Fruit fly (Drosophila melanogaster) whole organism, embryonic: Measurements from ENCODE around the gene Vps2.

Experiments
- Abd-B ChIP-seq: fragments of 200-800 bp; sonication (Bioruptor generic); optimal IDR thresholded peaks from 2 replicates; lab custom pipeline; 2018; ENCODE audit warnings: missing biosample characterization, mild to moderate bottlenecking, missing genetic modification characterization, moderate library complexity
- Adf1 ChIP-seq: fragments of 200-800 bp; sonication (Bioruptor generic); IDR thresholded peaks from 2 replicates; pipeline ENCODE4 v1.3.6; 2022; ENCODE audit warnings: missing biosample characterization, missing genetic modification characterization
- CG10431 ChIP-seq: fragments of 200-800 bp; sonication (Bioruptor generic); optimal IDR thresholded peaks from 3 replicates; lab custom pipeline; 2018; ENCODE audit warnings: missing biosample characterization, mild to moderate bottlenecking, missing genetic modification characterization
- CG10959 ChIP-seq: fragments of 200-800 bp; sonication (Bioruptor generic); IDR thresholded peaks from 2 replicates; pipeline ENCODE4 v1.3.6; 2022; ENCODE audit warnings: missing biosample characterization, missing genetic modification characterization
- CG10979 ChIP-seq: fragments of 200-800 bp; sonication (Bioruptor generic); optimal IDR thresholded peaks from 2 replicates; lab custom pipeline; 2018; ENCODE audit warnings: missing biosample characterization, mild to moderate bottlenecking, missing genetic modification characterization, moderate library complexity
- CG12236 ChIP-seq: fragments of 200-800 bp; sonication (Bioruptor generic); optimal IDR thresholded peaks from 2 replicates; lab custom pipeline; 2016; ENCODE audit warnings: missing biosample characterization, missing genetic modification characterization
- CG14667 ChIP-seq: fragments of 200-800 bp; sonication (Bioruptor generic); IDR thresholded peaks from 2 replicates; pipeline ENCODE4 v1.3.6; 2022; ENCODE audit warnings: missing biosample characterization, missing genetic modification characterization
- CG1647 ChIP-seq: fragments of 200-800 bp; sonication (Bioruptor generic); optimal IDR thresholded peaks from 3 replicates; lab custom pipeline; 2016; ENCODE audit warnings: missing biosample characterization, missing genetic modification characterization
- CG17361 ChIP-seq: fragments of 200-800 bp; sonication (Bioruptor generic); IDR thresholded peaks from 3 replicates; pipeline ENCODE4 v1.3.6; 2022; ENCODE audit warnings: missing biosample characterization, missing genetic modification characterization
- CG17612 ChIP-seq: fragments of 200-800 bp; sonication (Bioruptor generic); IDR thresholded peaks from 2 replicates; pipeline ENCODE4 v1.3.6; 2022; ENCODE audit warnings: missing biosample characterization, missing genetic modification characterization
- CG2129 ChIP-seq: fragments of 200-800 bp; sonication (Bioruptor generic); IDR thresholded peaks from 2 replicates; pipeline ENCODE4 v1.3.6; 2022; ENCODE audit warnings: missing biosample characterization, missing genetic modification characterization; ENCODE audit not compliant: partially characterized antibody
- CG3407 ChIP-seq: fragments of 200-800 bp; sonication (Bioruptor generic); optimal IDR thresholded peaks from 2 replicates; lab custom pipeline; 2018; ENCODE audit warnings: missing biosample characterization, mild to moderate bottlenecking, missing genetic modification characterization
- CG34376 ChIP-seq: fragments of 200-800 bp; sonication (Bioruptor generic); optimal IDR thresholded peaks from 2 replicates; lab custom pipeline; 2018; ENCODE audit warnings: missing biosample characterization, mild to moderate bottlenecking, missing genetic modification characterization
- CG3726 ChIP-seq: fragments of 200-800 bp; sonication (Bioruptor generic); IDR thresholded peaks from 3 replicates; pipeline ENCODE4, ENCODE4 v1.3.6; 2022; ENCODE audit warnings: missing biosample characterization, missing genetic modification characterization
- CG43689 ChIP-seq: fragments of 200-800 bp; sonication (Bioruptor generic); IDR thresholded peaks from 2 replicates; pipeline ENCODE4 v1.3.6; 2022; ENCODE audit warnings: missing biosample characterization, missing genetic modification characterization
- CG6272 ChIP-seq: fragments of 200-800 bp; sonication (Bioruptor generic); IDR thresholded peaks from 2 replicates; pipeline ENCODE4 v1.3.6; 2022; ENCODE audit warnings: missing biosample characterization, missing genetic modification characterization
- CG6689 ChIP-seq: fragments of 200-800 bp; sonication (Bioruptor generic); IDR thresholded peaks from 2 replicates; pipeline ENCODE4 v1.3.6; 2022; ENCODE audit warnings: missing biosample characterization, missing genetic modification characterization
- CG7556 ChIP-seq: fragments of 200-800 bp; sonication (Bioruptor generic); optimal IDR thresholded peaks from 2 replicates; lab custom pipeline; 2017; ENCODE audit warnings: missing biosample characterization, mild to moderate bottlenecking, missing genetic modification characterization
- CG7928 ChIP-seq: fragments of 200-800 bp; sonication (Bioruptor generic); optimal IDR thresholded peaks from 2 replicates; lab custom pipeline; 2017; ENCODE audit warnings: missing biosample characterization, mild to moderate bottlenecking, missing genetic modification characterization
- Dbx ChIP-seq: fragments of 200-800 bp; sonication (Bioruptor generic); IDR thresholded peaks from 3 replicates; pipeline ENCODE4 v1.3.6; 2022; ENCODE audit warnings: missing biosample characterization, missing genetic modification characterization
- Ets65A ChIP-seq: fragments of 200-800 bp; sonication (Bioruptor generic); peaks from one replicate; lab custom pipeline; 2016; ENCODE audit warnings: missing biosample characterization, missing genetic modification characterization
- Fer2 ChIP-seq: fragments of 200-800 bp; sonication (Bioruptor generic); optimal IDR thresholded peaks from 2 replicates; lab custom pipeline; 2018; ENCODE audit warnings: missing biosample characterization, mild to moderate bottlenecking, missing genetic modification characterization, moderate library complexity
- HLH54F ChIP-seq: fragments of 200-800 bp; sonication (Bioruptor generic); optimal IDR thresholded peaks from 3 replicates; lab custom pipeline; 2016; ENCODE audit warnings: missing biosample characterization, missing genetic modification characterization
- Hsf ChIP-seq: fragments of 200-800 bp; sonication (Bioruptor generic); optimal IDR thresholded peaks from 3 replicates; lab custom pipeline; 2016; ENCODE audit warnings: missing biosample characterization, missing genetic modification characterization
- Lpt ChIP-seq: fragments of >200 bp; optimal IDR thresholded peaks from 2 replicates; lab custom pipeline; 2018; ENCODE audit warnings: missing biosample characterization, missing genetic modification characterization
- Nf-YC ChIP-seq: fragments of 200-800 bp; optimal IDR thresholded peaks from 3 replicates; lab custom pipeline; 2019; ENCODE audit warnings: missing biosample characterization, mild to moderate bottlenecking, missing genetic modification characterization, moderate library complexity
- Oaz ChIP-seq: fragments of 200-800 bp; sonication (Bioruptor generic); IDR thresholded peaks from 2 replicates; pipeline ENCODE4 v1.3.6; 2022; ENCODE audit warnings: missing biosample characterization, missing genetic modification characterization
- Oli ChIP-seq: fragments of 200-800 bp; sonication (Bioruptor generic); optimal IDR thresholded peaks from 2 replicates; lab custom pipeline; 2018; ENCODE audit warnings: missing biosample characterization, mild to moderate bottlenecking, missing genetic modification characterization, moderate library complexity
- Opbp ChIP-seq: fragments of 200-800 bp; sonication (Bioruptor generic); IDR thresholded peaks from 3 replicates; pipeline ENCODE4 v1.3.6; 2022; ENCODE audit warnings: missing biosample characterization, missing genetic modification characterization; ENCODE audit not compliant: partially characterized antibody
- Ssrp ChIP-seq: fragments of 200-800 bp; sonication (Bioruptor generic); optimal IDR thresholded peaks from 2 replicates; lab custom pipeline; 2018; ENCODE audit warnings: missing biosample characterization, mild to moderate bottlenecking, missing genetic modification characterization, moderate library complexity
- aop ChIP-seq: fragments of 200-800 bp; sonication (Bioruptor generic); IDR thresholded peaks from 2 replicates; pipeline ENCODE4 v1.3.6; 2022; ENCODE audit warnings: missing biosample characterization, missing genetic modification characterization
- ara ChIP-seq: fragments of 200-800 bp; sonication (Bioruptor generic); IDR thresholded peaks from 2 replicates; pipeline ENCODE4 v1.3.6; 2022; ENCODE audit warnings: missing biosample characterization, missing genetic modification characterization
- btn ChIP-seq: fragments of 200-800 bp; sonication (Bioruptor generic); optimal IDR thresholded peaks from 2 replicates; lab custom pipeline; 2016; ENCODE audit warnings: missing biosample characterization, missing genetic modification characterization
- caup ChIP-seq: fragments of 200-800 bp; sonication (Bioruptor generic); optimal IDR thresholded peaks from 3 replicates; lab custom pipeline; 2017; ENCODE audit warnings: missing biosample characterization, mild to moderate bottlenecking, missing genetic modification characterization, moderate library complexity; ENCODE audit not compliant: severe bottlenecking
- emc ChIP-seq: fragments of 200-800 bp; sonication (Bioruptor generic); optimal IDR thresholded peaks from 2 replicates; lab custom pipeline; 2016; ENCODE audit warnings: missing biosample characterization, missing genetic modification characterization
- ems ChIP-seq: fragments of 200-800 bp; sonication (Bioruptor generic); optimal IDR thresholded peaks from 3 replicates; lab custom pipeline; 2016; ENCODE audit warnings: missing biosample characterization, missing genetic modification characterization
- gsb ChIP-seq: fragments of 200-800 bp; sonication (Bioruptor generic); IDR thresholded peaks from 2 replicates; pipeline ENCODE4 v1.3.6; 2022; ENCODE audit warnings: missing biosample characterization, missing genetic modification characterization
- ken ChIP-seq: fragments of 200-800 bp; sonication (Bioruptor generic); IDR thresholded peaks from 3 replicates; pipeline ENCODE4 v1.3.6; 2022; ENCODE audit warnings: missing biosample characterization, missing genetic modification characterization
- kni ChIP-seq: fragments of 200-800 bp; sonication (Bioruptor generic); optimal IDR thresholded peaks from 3 replicates; lab custom pipeline; 2017; ENCODE audit warnings: mild to moderate bottlenecking, missing biosample characterization, missing genetic modification reagents, missing genetic modification characterization
- lilli ChIP-seq: fragments of 200-800 bp; sonication (Bioruptor generic); optimal IDR thresholded peaks from 3 replicates; lab custom pipeline; 2016; ENCODE audit warnings: missing biosample characterization, missing genetic modification characterization
- mld ChIP-seq: fragments of 200-800 bp; sonication (Bioruptor generic); IDR thresholded peaks from 3 replicates; pipeline ENCODE4 v1.3.6; 2022; ENCODE audit warnings: missing biosample characterization, missing genetic modification characterization; ENCODE audit not compliant: partially characterized antibody
- oc ChIP-seq: fragments of 200-800 bp; sonication (Bioruptor generic); optimal IDR thresholded peaks from 2 replicates; lab custom pipeline; 2018; ENCODE audit warnings: missing biosample characterization, mild to moderate bottlenecking, missing genetic modification characterization, moderate library complexity
- pfk ChIP-seq: fragments of 200-800 bp; sonication (Bioruptor generic); optimal IDR thresholded peaks from 2 replicates; lab custom pipeline; 2018; ENCODE audit warnings: missing biosample characterization, mild to moderate bottlenecking, missing genetic modification characterization, moderate library complexity
- pum ChIP-seq: fragments of 200-800 bp; sonication (Bioruptor generic); optimal IDR thresholded peaks from 2 replicates; lab custom pipeline; 2016; ENCODE audit warnings: missing biosample characterization, missing genetic modification characterization
- ranshi ChIP-seq: fragments of 200-800 bp; sonication (Bioruptor generic); IDR thresholded peaks from 2 replicates; pipeline ENCODE4 v1.3.6; 2022; ENCODE audit warnings: missing biosample characterization, missing genetic modification characterization
- sens-2 ChIP-seq: fragments of 200-800 bp; sonication (Bioruptor generic); IDR thresholded peaks from 2 replicates; pipeline ENCODE4 v1.3.6; 2022; ENCODE audit warnings: missing biosample characterization, missing genetic modification characterization
- sisA ChIP-seq: fragments of 200-800 bp; sonication (Bioruptor generic); IDR thresholded peaks from 2 replicates; pipeline ENCODE4 v1.3.6; 2022; ENCODE audit warnings: missing biosample characterization, missing genetic modification characterization
- tgo ChIP-seq: fragments of 200-800 bp; sonication (Bioruptor generic); IDR thresholded peaks from 3 replicates; pipeline ENCODE4 v1.3.6; 2022; ENCODE audit warnings: missing biosample characterization, missing genetic modification characterization
- vvl ChIP-seq: fragments of 200-800 bp; sonication (Bioruptor generic); IDR thresholded peaks from 2 replicates; pipeline ENCODE4 v1.3.6; 2022; ENCODE audit warnings: missing biosample characterization, missing genetic modification characterization
- z ChIP-seq: fragments of 200-800 bp; sonication (Bioruptor generic); IDR thresholded peaks from 3 replicates; pipeline ENCODE4 v1.3.6; 2022; ENCODE audit warnings: missing biosample characterization, missing genetic modification characterization
- zen2 ChIP-seq: fragments of 200-800 bp; sonication (Bioruptor generic); IDR thresholded peaks from 3 replicates; pipeline ENCODE4 v1.3.6; 2022; ENCODE audit warnings: missing biosample characterization, missing genetic modification characterization; ENCODE audit not compliant: partially characterized antibody

Vps2 gene

dm6 chr3R:26081380-26081991 lies 28.9 kb downstream of the Vps2 start (continued):
- no peak for TF ChIP-seq caup (GFP tag; lab: Kevin White, UChicago)
- peak; percentile 27 for TF ChIP-seq kni
- peak; percentile 35; the same call in 1 of the 2 replicates for TF ChIP-seq CG10959 (GFP tag; lab: Robert Waterston, UW)
- TF ChIP-seq Ets65A = no peak
- no peak for TF ChIP-seq mld
- TF ChIP-seq HLH54F (GFP tag; lab: Kevin White, UChicago) = no peak
- TF ChIP-seq Ssrp (tag; lab: Kevin White, UChicago) = no peak
- TF ChIP-seq lilli (GFP tag; lab: Kevin White, UChicago) = peak; percentile 15
- TF ChIP-seq aop = no peak
- peak; percentile 16 for TF ChIP-seq Nf-YC
- TF ChIP-seq CG17361 (GFP tag; lab: Robert Waterston, UW) = peak; percentile 60; the same call in 2 of the 3 replicates
- TF ChIP-seq CG6689 (GFP tag; lab: Robert Waterston, UW) = peak; percentile 46; the same call in 1 of the 2 replicates
- TF ChIP-seq CG34376 = no peak
- no peak for TF ChIP-seq Hsf (GFP tag; lab: Kevin White, UChicago)
- no peak for TF ChIP-seq ems (GFP tag; lab: Kevin White, UChicago)
- TF ChIP-seq Lpt (GFP tag; lab: Kevin White, UChicago) = no peak
- peak; percentile 47; the same call in 1 of the 2 replicates for TF ChIP-seq sisA
- TF ChIP-seq zen2 (GFP tag; lab: Robert Waterston, UW) = no peak
- TF ChIP-seq CG17612 (GFP tag; lab: Robert Waterston, UW) = no peak
- TF ChIP-seq Adf1 (GFP tag; lab: Robert Waterston, UW) = no peak
- no peak for TF ChIP-seq Dbx (GFP tag; lab: Robert Waterston, UW)
- peak; percentile 24 for TF ChIP-seq Abd-B (GFP tag; lab: Kevin White, UChicago)
- no peak for TF ChIP-seq CG2129 (GFP tag; lab: Robert Waterston, UW)
- no peak for TF ChIP-seq ken (GFP tag; lab: Robert Waterston, UW)
- TF ChIP-seq oc (tag; lab: Kevin White, UChicago) = peak; percentile 58
- TF ChIP-seq vvl (GFP tag; lab: Robert Waterston, UW) = peak; percentile 95
- no peak for TF ChIP-seq pum (GFP tag; lab: Kevin White, UChicago)
- no peak for TF ChIP-seq Oaz
- TF ChIP-seq CG12236 = no peak
- TF ChIP-seq CG43689 (GFP tag; lab: Robert Waterston, UW) = no peak
- no peak for TF ChIP-seq CG3407 (GFP tag; lab: Kevin White, UChicago)
- TF ChIP-seq Opbp = no peak
- TF ChIP-seq sens-2 = no peak; the same call in 1 of the 2 replicates
- no peak for TF ChIP-seq CG7556
- no peak for TF ChIP-seq CG10431
- TF ChIP-seq CG7928 = no peak
- peak; percentile 64 for TF ChIP-seq Oli
- TF ChIP-seq btn (GFP tag; lab: Kevin White, UChicago) = no peak
- peak; percentile 58; the same call in 1 of the 2 replicates for TF ChIP-seq ranshi
- peak; percentile 79 for TF ChIP-seq CG10979 (tag; lab: Kevin White, UChicago)
- no peak for TF ChIP-seq emc (GFP tag; lab: Kevin White, UChicago)
- TF ChIP-seq tgo (GFP tag; lab: Robert Waterston, UW) = peak; percentile 52; the same call in 2 of the 3 replicates
- no peak for TF ChIP-seq CG6272 (GFP tag; lab: Robert Waterston, UW)
- no peak for TF ChIP-seq Fer2 (tag; lab: Kevin White, UChicago)
- no peak for TF ChIP-seq CG3726
- no peak for TF ChIP-seq gsb
- TF ChIP-seq ara = peak; percentile 69
- peak; percentile 4 for TF ChIP-seq CG1647
- TF ChIP-seq CG14667 (GFP tag; lab: Robert Waterston, UW) = 0 out of 2 replicates have a peak, but pooled peaks have one; percentile 34
- no peak for TF ChIP-seq pfk (GFP tag; lab: Kevin White, UChicago)
- TF ChIP-seq z (GFP tag; lab: Robert Waterston, UW) = no peak
